Worm (Caenorhabditis elegans) whole organism, late embryonic: Measurements from ENCODE around the gene srg-10.

Source experiments
- C08G9.2 ChIP-seq: sonication (generic microtip); optimal IDR thresholded peaks from 2 replicates; lab custom pipeline; 2016; ENCODE audit warnings: mild to moderate bottlenecking, missing genetic modification characterization, moderate library complexity, missing compliant biosample characterization
- C38D4.7 ChIP-seq: fragments of 200-800 bp; sonication (Bioruptor generic); optimal IDR thresholded peaks from 2 replicates; lab custom pipeline; 2018; ENCODE audit warnings: mild to moderate bottlenecking, missing genetic modification characterization, moderate library complexity, missing compliant biosample characterization
- F13H6.1 ChIP-seq: sonication (generic microtip); optimal IDR thresholded peaks from 2 replicates; lab custom pipeline; 2016; ENCODE audit warnings: missing genetic modification characterization, missing compliant biosample characterization
- K09A11.1 ChIP-seq: sonication (generic microtip); optimal IDR thresholded peaks from 2 replicates; lab custom pipeline; 2017; ENCODE audit warnings: antibody characterized with exemption, mild to moderate bottlenecking, missing genetic modification characterization, missing compliant biosample characterization; ENCODE audit not compliant: insufficient read depth
- Y22D7AL.16 ChIP-seq: sonication (generic microtip); optimal IDR thresholded peaks from 2 replicates; lab custom pipeline; 2016; ENCODE audit warnings: missing genetic modification characterization, missing compliant biosample characterization
- ceh-14 ChIP-seq: sonication (generic microtip); optimal IDR thresholded peaks from 2 replicates; lab custom pipeline; 2016; ENCODE audit warnings: missing genotype, missing genetic modification characterization, missing compliant biosample characterization
- ceh-18 ChIP-seq: sonication (generic microtip); optimal IDR thresholded peaks from 2 replicates; lab custom pipeline; 2016; ENCODE audit warnings: missing genetic modification characterization, missing compliant biosample characterization
- ceh-2 ChIP-seq: sonication (generic microtip); optimal IDR thresholded peaks from 2 replicates; lab custom pipeline; 2016; ENCODE audit warnings: missing genotype, missing genetic modification characterization, missing compliant biosample characterization
- ceh-24 ChIP-seq: sonication (generic microtip); optimal IDR thresholded peaks from 2 replicates; lab custom pipeline; 2016; ENCODE audit warnings: mild to moderate bottlenecking, missing genetic modification characterization, missing compliant biosample characterization
- ceh-30 ChIP-seq: fragments of 150-350 bp; optimal IDR thresholded peaks from 2 replicates; lab custom pipeline; 2014; ENCODE audit warnings: missing biosample characterization, missing genetic modification characterization
- ceh-31 ChIP-seq: sonication (generic microtip); optimal IDR thresholded peaks from 2 replicates; lab custom pipeline; 2016; ENCODE audit warnings: missing genetic modification characterization, missing compliant biosample characterization
- ceh-34 ChIP-seq: sonication (generic microtip); optimal IDR thresholded peaks from 2 replicates; lab custom pipeline; 2016; ENCODE audit warnings: mild to moderate bottlenecking, missing genetic modification characterization, missing compliant biosample characterization
- ceh-6 ChIP-seq: fragments of 200-800 bp; sonication (Bioruptor generic); optimal IDR thresholded peaks from 2 replicates; lab custom pipeline; 2018; ENCODE audit warnings: mild to moderate bottlenecking, missing genetic modification characterization, missing compliant biosample characterization
- ceh-9 ChIP-seq: sonication (generic microtip); optimal IDR thresholded peaks from 2 replicates; lab custom pipeline; 2016; ENCODE audit warnings: mild to moderate bottlenecking, missing genetic modification characterization, inconsistent platforms, missing compliant biosample characterization
- dmd-4 ChIP-seq: sonication (generic microtip); optimal IDR thresholded peaks from 2 replicates; lab custom pipeline; 2016; ENCODE audit warnings: borderline replicate concordance, missing genetic modification characterization, missing compliant biosample characterization
- dve-1 ChIP-seq: sonication (generic microtip); optimal IDR thresholded peaks from 2 replicates; lab custom pipeline; 2017; ENCODE audit warnings: antibody characterized with exemption, mild to moderate bottlenecking, missing genetic modification characterization, missing compliant biosample characterization
- elt-2 ChIP-seq: sonication (generic microtip); optimal IDR thresholded peaks from 2 replicates; lab custom pipeline; 2016; ENCODE audit warnings: missing genetic modification reagents, missing genetic modification characterization, missing compliant biosample characterization
- elt-4 ChIP-seq: sonication (generic microtip); optimal IDR thresholded peaks from 2 replicates; lab custom pipeline; 2016; ENCODE audit warnings: missing genetic modification characterization, missing compliant biosample characterization
- ets-4 ChIP-seq: sonication (generic microtip); optimal IDR thresholded peaks from 2 replicates; lab custom pipeline; 2016; ENCODE audit warnings: missing genetic modification characterization, missing compliant biosample characterization
- eyg-1 ChIP-seq: sonication (generic microtip); optimal IDR thresholded peaks from 2 replicates; lab custom pipeline; 2016; ENCODE audit warnings: missing genotype, missing genetic modification characterization, missing compliant biosample characterization
- fkh-6 ChIP-seq: sonication (generic microtip); optimal IDR thresholded peaks from 2 replicates; lab custom pipeline; 2016; ENCODE audit warnings: missing genetic modification characterization, missing compliant biosample characterization
- hlh-30 ChIP-seq: sonication (generic microtip); optimal IDR thresholded peaks from 2 replicates; lab custom pipeline; 2017; ENCODE audit warnings: antibody characterized with exemption, missing genetic modification characterization, missing compliant biosample characterization; ENCODE audit not compliant: insufficient read depth
- hlh-6 ChIP-seq: sonication (generic microtip); optimal IDR thresholded peaks from 2 replicates; lab custom pipeline; 2016; ENCODE audit warnings: missing genotype, missing genetic modification characterization, missing compliant biosample characterization
- hlh-8 ChIP-seq: sonication (generic microtip); optimal IDR thresholded peaks from 2 replicates; lab custom pipeline; 2016; ENCODE audit warnings: missing genotype, missing genetic modification characterization, missing compliant biosample characterization
- lim-6 ChIP-seq: sonication (generic microtip); optimal IDR thresholded peaks from 2 replicates; lab custom pipeline; 2016; ENCODE audit warnings: missing genetic modification characterization, missing compliant biosample characterization
- lin-11 ChIP-seq: fragments of 200-800 bp; sonication (Bioruptor generic); optimal IDR thresholded peaks from 2 replicates; lab custom pipeline; 2018; ENCODE audit warnings: mild to moderate bottlenecking, missing genetic modification characterization, missing compliant biosample characterization
- nfya-1 ChIP-seq: sonication (generic microtip); optimal IDR thresholded peaks from 2 replicates; lab custom pipeline; 2017; ENCODE audit warnings: missing genetic modification characterization, mild to moderate bottlenecking, missing compliant biosample characterization, antibody characterized with exemption, moderate library complexity
- nhr-11 ChIP-seq: fragments of 150-350 bp; optimal IDR thresholded peaks from 2 replicates; lab custom pipeline; 2014; ENCODE audit warnings: missing biosample characterization, missing genetic modification characterization
- nhr-232 ChIP-seq: sonication (generic microtip); optimal IDR thresholded peaks from 2 replicates; lab custom pipeline; 2016; ENCODE audit warnings: missing genetic modification characterization, missing compliant biosample characterization
- npax-4 ChIP-seq: sonication (generic microtip); optimal IDR thresholded peaks from 2 replicates; lab custom pipeline; 2016; ENCODE audit warnings: missing genetic modification characterization, missing compliant biosample characterization
- odd-2 ChIP-seq: sonication (generic microtip); optimal IDR thresholded peaks from 2 replicates; lab custom pipeline; 2017; ENCODE audit warnings: antibody characterized with exemption, mild to moderate bottlenecking, missing genetic modification characterization, missing compliant biosample characterization
- pag-3 ChIP-seq: sonication (generic microtip); optimal IDR thresholded peaks from 2 replicates; lab custom pipeline; 2016; ENCODE audit warnings: missing compliant biosample characterization, missing genetic modification characterization, borderline replicate concordance
- pax-1 ChIP-seq: fragments of 150-350 bp; optimal IDR thresholded peaks from 2 replicates; lab custom pipeline; 2014; ENCODE audit warnings: missing biosample characterization, missing genetic modification characterization
- pha-2 ChIP-seq: sonication (generic microtip); optimal IDR thresholded peaks from 2 replicates; lab custom pipeline; 2017; ENCODE audit warnings: mild to moderate bottlenecking, missing genetic modification characterization, missing compliant biosample characterization
- pqm-1 ChIP-seq: sonication (generic microtip); optimal IDR thresholded peaks from 2 replicates; lab custom pipeline; 2016; ENCODE audit warnings: missing genetic modification characterization, missing compliant biosample characterization
- pros-1 ChIP-seq: fragments of 150-350 bp; optimal IDR thresholded peaks from 2 replicates; lab custom pipeline; 2014; ENCODE audit warnings: missing biosample characterization, missing genetic modification reagents, missing genetic modification characterization
- ref-2 ChIP-seq: sonication (generic microtip); optimal IDR thresholded peaks from 2 replicates; lab custom pipeline; 2016; ENCODE audit warnings: missing genetic modification characterization, missing compliant biosample characterization
- sdc-2 ChIP-seq: sonication (generic microtip); optimal IDR thresholded peaks from 2 replicates; lab custom pipeline; 2016; ENCODE audit warnings: missing genotype, missing genetic modification characterization, missing compliant biosample characterization
- sox-2 ChIP-seq: fragments of 200-800 bp; sonication (Bioruptor generic); IDR thresholded peaks from 2 replicates; pipeline ENCODE4 v1.3.6; 2022; ENCODE audit warnings: missing genetic modification reagents, missing genetic modification characterization, missing compliant biosample characterization
- syd-9 ChIP-seq: sonication (generic microtip); optimal IDR thresholded peaks from 2 replicates; lab custom pipeline; 2016; ENCODE audit warnings: mild to moderate bottlenecking, missing genetic modification characterization, moderate library complexity, missing compliant biosample characterization
- tbx-2 ChIP-seq: sonication (generic microtip); optimal IDR thresholded peaks from 2 replicates; lab custom pipeline; 2016; ENCODE audit warnings: missing genetic modification characterization, missing compliant biosample characterization
- tbx-7 ChIP-seq: sonication (generic microtip); optimal IDR thresholded peaks from 2 replicates; lab custom pipeline; 2016; ENCODE audit warnings: missing genotype, missing genetic modification characterization, missing compliant biosample characterization
- ttx-3 ChIP-seq: sonication (generic microtip); optimal IDR thresholded peaks from 2 replicates; lab custom pipeline; 2016; ENCODE audit warnings: missing genetic modification reagents, missing genetic modification characterization, missing compliant biosample characterization
- unc-42 ChIP-seq: sonication (generic microtip); optimal IDR thresholded peaks from 2 replicates; lab custom pipeline; 2016; ENCODE audit warnings: missing genotype, missing genetic modification characterization, missing compliant biosample characterization
- unc-55 ChIP-seq: sonication (generic microtip); optimal IDR thresholded peaks from 2 replicates; lab custom pipeline; 2017; ENCODE audit warnings: missing biosample characterization, missing genetic modification reagents, missing genetic modification characterization
- unc-86 ChIP-seq: sonication (generic microtip); optimal IDR thresholded peaks from 2 replicates; lab custom pipeline; 2016; ENCODE audit warnings: missing genetic modification characterization, missing compliant biosample characterization
- zip-5 ChIP-seq: sonication (generic microtip); optimal IDR thresholded peaks from 2 replicates; lab custom pipeline; 2016; ENCODE audit warnings: missing genetic modification characterization, missing compliant biosample characterization
- ztf-16 ChIP-seq: sonication (generic microtip); optimal IDR thresholded peaks from 2 replicates; lab custom pipeline; 2017; ENCODE audit warnings: missing genetic modification characterization, missing compliant biosample characterization

The srg-10 gene

DNA sequence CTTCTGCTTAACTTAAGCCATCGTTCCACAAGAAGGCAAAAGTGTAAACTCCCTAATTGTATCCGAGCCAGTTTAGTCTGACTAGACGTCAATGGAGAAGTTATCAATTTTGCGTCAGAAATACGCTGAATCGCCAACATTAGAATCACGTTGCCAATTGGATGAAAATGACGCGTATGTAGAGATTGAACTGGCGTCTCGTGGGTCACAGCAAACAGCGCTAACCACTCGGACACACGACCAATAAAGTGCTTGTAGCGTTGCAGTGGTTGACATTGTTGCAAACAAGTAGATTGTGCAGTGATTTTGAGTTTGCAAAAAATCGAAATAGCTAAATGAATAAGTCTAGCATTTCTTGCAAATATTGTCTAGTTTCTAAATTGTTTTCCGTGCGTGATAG is 12.0 kb downstream of the srg-10 start (continued):
- TF ChIP-seq unc-86 (tag; lab: Kevin White, UChicago) (peak; percentile 59), ref-2 (tag; lab: Kevin White, UChicago) (peak; percentile 88), pqm-1 (tag; lab: Kevin White, UChicago) (peak; percentile 44), ceh-9 (tag; lab: Kevin White, UChicago) (peak; percentile 62), hlh-6 (tag; lab: Kevin White, UChicago) (peak; percentile 87), dmd-4 (tag; lab: Kevin White, UChicago) (peak; percentile 66), odd-2 (no peak), syd-9 (peak; percentile 80), hlh-8 (peak; percentile 24), ceh-2 (tag; lab: Kevin White, UChicago) (peak; percentile 34), npax-4 (tag; lab: Kevin White, UChicago) (peak; percentile 65), C38D4.7 (peak; percentile 74), ttx-3 (peak; percentile 75), elt-4 (tag; lab: Kevin White, UChicago) (no peak), tbx-7 (no peak), lin-11 (tag; lab: Kevin White, UChicago) (peak; percentile 65), F13H6.1 (tag; lab: Kevin White, UChicago) (peak; percentile 31), dve-1 (tag; lab: Kevin White, UChicago) (peak; percentile 77), K09A11.1 (tag; lab: Kevin White, UChicago) (peak; percentile 57), pag-3 (tag; lab: Kevin White, UChicago) (no peak), ceh-24 (peak; percentile 25), pha-2 (tag; lab: Kevin White, UChicago) (peak; percentile 63), ets-4 (tag; lab: Kevin White, UChicago) (peak; percentile 68), ceh-18 (tag; lab: Kevin White, UChicago) (peak; percentile 35), nhr-232 (peak; percentile 75), unc-55 (GFP tag; lab: Kevin White, UChicago) (no peak), eyg-1 (peak; percentile 29), elt-2 (tag; lab: Kevin White, UChicago) (peak; percentile 83), C08G9.2 (peak; percentile 62), hlh-30 (tag; lab: Kevin White, UChicago) (peak; percentile 69), tbx-2 (tag; lab: Kevin White, UChicago) (peak; percentile 74), ceh-34 (tag; lab: Kevin White, UChicago) (peak; percentile 77), Y22D7AL.16 (tag; lab: Kevin White, UChicago) (peak; percentile 63)

DNA sequence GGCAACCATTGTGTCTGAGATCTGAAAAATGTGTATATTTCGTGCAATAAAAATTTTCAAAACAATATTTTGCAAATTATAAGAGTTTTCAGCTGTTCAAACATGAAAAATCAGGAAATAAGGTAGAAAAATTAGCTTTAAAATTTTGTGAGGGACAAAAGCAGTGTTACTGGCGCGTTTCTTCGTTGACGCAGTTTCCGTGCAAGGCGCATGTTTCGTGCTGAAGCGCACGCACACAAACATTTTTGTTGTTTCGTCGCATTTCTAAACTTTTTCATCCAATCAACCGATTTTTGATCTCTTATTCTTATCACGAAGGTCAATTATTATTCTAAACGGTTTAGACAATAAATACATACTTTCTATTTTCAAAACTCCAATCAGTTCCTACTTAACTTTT is 15.7 kb downstream of the srg-10 start, which contains the start of gene nifk-1:
Gene nifk-1 (minus strand): TSS at position 27 of the 400 bp plus-strand sequence.
- TF ChIP-seq zip-5 (tag; lab: Kevin White, UChicago) (no peak), pros-1 (tag; lab: Kevin White, UChicago) (no peak), ceh-6 (GFP tag; lab: Kevin White, UChicago) (no peak), elt-2 (tag; lab: Kevin White, UChicago) (peak; percentile 63), C38D4.7 (no peak), tbx-2 (tag; lab: Kevin White, UChicago) (peak; percentile 50), nhr-11 (tag; lab: Kevin White, UChicago) (no peak), fkh-6 (no peak), nfya-1 (tag; lab: Kevin White, UChicago) (peak; percentile 70), ceh-18 (tag; lab: Kevin White, UChicago) (peak; percentile 14), unc-42 (tag; lab: Kevin White, UChicago) (peak; percentile 29), unc-86 (tag; lab: Kevin White, UChicago) (no peak), ceh-14 (no peak), ceh-31 (tag; lab: Kevin White, UChicago) (peak; percentile 23), ceh-30 (tag; lab: Kevin White, UChicago) (no peak), odd-2 (no peak), lim-6 (no peak), K09A11.1 (tag; lab: Kevin White, UChicago) (no peak), sdc-2 (tag; lab: Kevin White, UChicago) (no peak), sox-2 (GFP tag; lab: Robert Waterston, UW) (no peak), ztf-16 (peak; percentile 5), pax-1 (tag; lab: Kevin White, UChicago) (no peak), ets-4 (tag; lab: Kevin White, UChicago) (peak; percentile 16)
